Worm (Caenorhabditis elegans) whole organism, mixed stage, embryonic: ENCODE results near the gene fbxc-40.

Source experiments
- elt-1 ChIP-seq: sonication (generic microtip); optimal IDR thresholded peaks from 2 replicates; lab custom pipeline; 2017; ENCODE audit warnings: missing genetic modification characterization, mild to moderate bottlenecking, missing compliant biosample characterization, antibody characterized with exemption, moderate library complexity, borderline replicate concordance; ENCODE audit not compliant: insufficient read depth
- elt-3 ChIP-seq: fragments of 150-350 bp; optimal IDR thresholded peaks from 2 replicates; lab custom pipeline; 2014; ENCODE audit warnings: missing biosample characterization, missing genetic modification characterization
- lin-13 ChIP-seq: fragments of 150-350 bp; optimal IDR thresholded peaks from 2 replicates; lab custom pipeline; 2014; ENCODE audit warnings: missing biosample characterization, missing genetic modification characterization
- nhr-237 ChIP-seq: fragments of 150-350 bp; optimal IDR thresholded peaks from 2 replicates; lab custom pipeline; 2014; ENCODE audit warnings: missing biosample characterization, missing genetic modification characterization
- nhr-28 ChIP-seq: fragments of 150-350 bp; optimal IDR thresholded peaks from 2 replicates; lab custom pipeline; 2014; ENCODE audit warnings: missing biosample characterization, missing genetic modification characterization
- nhr-76 ChIP-seq: sonication (generic microtip); optimal IDR thresholded peaks from 2 replicates; lab custom pipeline; 2017; ENCODE audit warnings: missing biosample characterization, missing genetic modification characterization
- sptf-1 ChIP-seq: sonication (generic microtip); optimal IDR thresholded peaks from 2 replicates; lab custom pipeline; 2017; ENCODE audit warnings: mild to moderate bottlenecking, missing genetic modification characterization, moderate library complexity, missing compliant biosample characterization
- unc-62 ChIP-seq: fragments of 150-350 bp; optimal IDR thresholded peaks from 2 replicates; lab custom pipeline; 2014; ENCODE audit warnings: missing biosample characterization, missing genetic modification reagents, missing genetic modification characterization

DNA sequence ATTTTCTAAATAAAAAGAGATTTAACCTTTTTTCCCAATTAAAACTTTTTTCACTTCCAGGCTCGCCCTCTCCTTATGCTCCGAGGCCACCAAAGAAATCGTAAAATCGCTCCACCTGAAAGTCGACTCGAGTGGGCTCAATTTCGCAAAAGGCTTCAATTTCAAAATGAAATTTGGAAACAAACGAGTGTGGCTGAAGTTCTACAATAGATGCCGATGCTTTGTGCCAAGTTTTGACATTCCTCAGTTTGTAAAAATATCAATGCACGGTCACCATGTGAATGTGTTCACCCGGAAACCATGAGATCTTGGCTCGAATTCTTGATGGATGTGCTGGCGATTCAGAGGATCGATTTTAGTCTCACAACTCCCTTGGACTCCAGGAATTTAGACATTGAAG lies 40.9 kb downstream of the fbxc-40 start, which contains the start of gene M01D1.12:
- TF ChIP-seq elt-1 (tag; lab: Kevin White, UChicago) (no peak), nhr-76 (no peak), sptf-1 (tag; lab: Kevin White, UChicago) (no peak), elt-3 (tag; lab: Kevin White, UChicago) (no peak), nhr-237 (tag; lab: Kevin White, UChicago) (no peak), nhr-28 (tag; lab: Kevin White, UChicago) (no peak), unc-62 (GFP tag; lab: Kevin White, UChicago) (no peak), lin-13 (tag; lab: Kevin White, UChicago) (no peak)
